Worm (Caenorhabditis elegans) whole organism, midembryonic: Measurements from ENCODE around the gene lin-25.

Experiments used
- T22C8.4 ChIP-seq: fragments of 200-800 bp; sonication (Bioruptor generic); IDR thresholded peaks from 2 replicates; pipeline ENCODE4 v1.3.6; 2022; ENCODE audit warnings: missing genetic modification characterization, missing compliant biosample characterization
- cog-1 ChIP-seq: sonication (generic microtip); optimal IDR thresholded peaks from 2 replicates; lab custom pipeline; 2016; ENCODE audit warnings: missing genetic modification characterization, missing compliant biosample characterization
- flt-1 ChIP-seq: fragments of 200-800 bp; sonication (Bioruptor generic); IDR thresholded peaks from 2 replicates; pipeline ENCODE4 v1.3.6; 2022; ENCODE audit warnings: missing genetic modification characterization, missing compliant biosample characterization
- klf-2 ChIP-seq: fragments of 200-800 bp; sonication (Bioruptor generic); conservative IDR thresholded peaks from 2 replicates; pipeline ENCODE4 v1.3.6; 2022; ENCODE audit warnings: missing genetic modification reagents, missing genetic modification characterization, missing compliant biosample characterization
- med-1 ChIP-seq: sonication (generic microtip); optimal IDR thresholded peaks from 2 replicates; lab custom pipeline; 2017; ENCODE audit warnings: missing genetic modification characterization, mild to moderate bottlenecking, missing compliant biosample characterization, antibody characterized with exemption, missing genetic modification reagents; ENCODE audit not compliant: insufficient read depth
- ref-1 ChIP-seq: fragments of 200-800 bp; sonication (Bioruptor generic); conservative IDR thresholded peaks from 2 replicates; pipeline ENCODE4 v1.3.6; 2022; ENCODE audit warnings: missing genetic modification reagents, missing genetic modification characterization, missing compliant biosample characterization
- tab-1 ChIP-seq: fragments of 200-800 bp; sonication (Bioruptor generic); IDR thresholded peaks from 2 replicates; pipeline ENCODE4 v1.3.6; 2022; ENCODE audit warnings: missing genetic modification characterization, missing compliant biosample characterization
- ztf-23 ChIP-seq: fragments of 200-800 bp; sonication (Bioruptor generic); IDR thresholded peaks from 2 replicates; pipeline ENCODE4 v1.3.6; 2022; ENCODE audit warnings: missing genetic modification reagents, missing genetic modification characterization, missing compliant biosample characterization
- ztf-29 ChIP-seq: fragments of 200-800 bp; sonication (Bioruptor generic); IDR thresholded peaks from 2 replicates; pipeline ENCODE4 v1.3.6; 2022; ENCODE audit warnings: missing genetic modification reagents, missing genetic modification characterization, missing compliant biosample characterization

Gene lin-25

ce11 chrV:12633046-12633445 is 16.7 kb upstream of the lin-25 start:
- TF ChIP-seq ztf-23, result 0 out of 2 replicates have a peak, but pooled peaks have one; percentile 61
- TF ChIP-seq flt-1 (GFP tag; lab: Robert Waterston, UW), result 0 out of 2 replicates have a peak, but pooled peaks have one; percentile 14
- TF ChIP-seq ref-1, result no peak

ce11 chrV:12634050-12634449 is 15.7 kb upstream of the lin-25 start:
- TF ChIP-seq ztf-23 (no peak), T22C8.4 (GFP tag; lab: Robert Waterston, UW) (no peak), flt-1 (GFP tag; lab: Robert Waterston, UW) (no peak), klf-2 (GFP tag; lab: Robert Waterston, UW) (no peak), med-1 (GFP tag; lab: Kevin White, UChicago) (no peak), cog-1 (tag; lab: Kevin White, UChicago) (no peak), ref-1 (no peak)

- no peak for TF ChIP-seq med-1 (GFP tag; lab: Kevin White, UChicago)
- TF ChIP-seq ztf-29 (GFP tag; lab: Robert Waterston, UW), result no peak
- no peak for TF ChIP-seq ref-1
- TF ChIP-seq ztf-23, result no peak
- TF ChIP-seq flt-1 (GFP tag; lab: Robert Waterston, UW), result no peak
- TF ChIP-seq T22C8.4 (GFP tag; lab: Robert Waterston, UW), result no peak
- no peak for TF ChIP-seq klf-2 (GFP tag; lab: Robert Waterston, UW)
- TF ChIP-seq cog-1 (tag; lab: Kevin White, UChicago), result no peak
- no peak for TF ChIP-seq tab-1 (GFP tag; lab: Robert Waterston, UW)
These were observed 15.0 kb upstream of the lin-25 start for ce11 chrV:12634746-12635145.

ce11 chrV:12635218-12635617 is 14.5 kb upstream of the lin-25 start:
- TF ChIP-seq tab-1 (GFP tag; lab: Robert Waterston, UW), result no peak
- no peak for TF ChIP-seq ref-1
- no peak for TF ChIP-seq ztf-23
- TF ChIP-seq flt-1 (GFP tag; lab: Robert Waterston, UW), result no peak
- no peak for TF ChIP-seq cog-1 (tag; lab: Kevin White, UChicago)
- no peak for TF ChIP-seq med-1 (GFP tag; lab: Kevin White, UChicago)
- no peak for TF ChIP-seq T22C8.4 (GFP tag; lab: Robert Waterston, UW)
- TF ChIP-seq ztf-29 (GFP tag; lab: Robert Waterston, UW), result no peak
- no peak for TF ChIP-seq klf-2 (GFP tag; lab: Robert Waterston, UW)

ce11 chrV:12636248-12636647 is 13.5 kb upstream of the lin-25 start:
- TF ChIP-seq ztf-23 (no peak), ztf-29 (GFP tag; lab: Robert Waterston, UW) (no peak), tab-1 (GFP tag; lab: Robert Waterston, UW) (no peak), T22C8.4 (GFP tag; lab: Robert Waterston, UW) (no peak), flt-1 (GFP tag; lab: Robert Waterston, UW) (no peak), cog-1 (tag; lab: Kevin White, UChicago) (no peak), klf-2 (GFP tag; lab: Robert Waterston, UW) (no peak), ref-1 (no peak), med-1 (GFP tag; lab: Kevin White, UChicago) (no peak)

- TF ChIP-seq tab-1 (GFP tag; lab: Robert Waterston, UW) (no peak), ztf-29 (GFP tag; lab: Robert Waterston, UW) (no peak), ztf-23 (0 out of 2 replicates have a peak, but pooled peaks have one; percentile 48), klf-2 (GFP tag; lab: Robert Waterston, UW) (no peak)
These were observed 12.5 kb upstream of the lin-25 start, which contains the start of gene F56H9.2 for ce11 chrV:12637238-12637690. F56H9.2 (plus strand) TSS chrV:12637663.

- TF ChIP-seq ref-1 (no peak), tab-1 (GFP tag; lab: Robert Waterston, UW) (no peak), T22C8.4 (GFP tag; lab: Robert Waterston, UW) (no peak), ztf-23 (no peak), flt-1 (GFP tag; lab: Robert Waterston, UW) (no peak), klf-2 (GFP tag; lab: Robert Waterston, UW) (no peak), cog-1 (tag; lab: Kevin White, UChicago) (no peak), med-1 (GFP tag; lab: Kevin White, UChicago) (no peak), ztf-29 (GFP tag; lab: Robert Waterston, UW) (no peak)
These were observed 11.8 kb upstream of the lin-25 start for ce11 chrV:12637764-12638502.

- TF ChIP-seq klf-2 (GFP tag; lab: Robert Waterston, UW) (no peak), T22C8.4 (GFP tag; lab: Robert Waterston, UW) (no peak), med-1 (GFP tag; lab: Kevin White, UChicago) (no peak), ztf-29 (GFP tag; lab: Robert Waterston, UW) (no peak), cog-1 (tag; lab: Kevin White, UChicago) (no peak), flt-1 (GFP tag; lab: Robert Waterston, UW) (no peak), ztf-23 (no peak), tab-1 (GFP tag; lab: Robert Waterston, UW) (no peak), ref-1 (no peak)
These were observed 9.3 kb upstream of the lin-25 start, which contains the start of gene gpa-8 for ce11 chrV:12640384-12640783. gpa-8 (minus strand) TSS chrV:12640484.

ce11 chrV:12644500-12644899 is 5.2 kb upstream of the lin-25 start, which contains the start of gene F56H9.8:
F56H9.8 (plus strand) TSS chrV:12644800.
- TF ChIP-seq ztf-23, result no peak
- no peak for TF ChIP-seq klf-2 (GFP tag; lab: Robert Waterston, UW)
- TF ChIP-seq ztf-29 (GFP tag; lab: Robert Waterston, UW), result no peak
- TF ChIP-seq flt-1 (GFP tag; lab: Robert Waterston, UW), result no peak
- no peak for TF ChIP-seq tab-1 (GFP tag; lab: Robert Waterston, UW)
- TF ChIP-seq cog-1 (tag; lab: Kevin White, UChicago), result no peak
- TF ChIP-seq ref-1, result no peak
- TF ChIP-seq T22C8.4 (GFP tag; lab: Robert Waterston, UW), result no peak
- TF ChIP-seq med-1 (GFP tag; lab: Kevin White, UChicago), result no peak
